Worm (Caenorhabditis elegans): ENCODE measurements around the gene K12H6.12.

- TF ChIP-seq ceh-14 (tag; optimal IDR thresholded peaks at IDR 0.05) (no peak), ama-1 (optimal IDR thresholded peaks at IDR 0.05) (no peak)
Measured at ce11 chrII:2857559-2857958, 49.6 kb downstream of the K12H6.12 start.
